Worm (Caenorhabditis elegans): ENCODE measurements around the gene F47C12.7.

- TF ChIP-seq ama-1 (optimal IDR thresholded peaks at IDR 0.05) (no peak), tra-4 (tag; optimal IDR thresholded peaks at IDR 0.05) (no peak), hmbx-1 (tag; optimal IDR thresholded peaks at IDR 0.05) (no peak), tbx-37 (GFP tag; conservative IDR thresholded peaks at IDR 0.05) (no peak), ceh-13 (GFP tag; optimal IDR thresholded peaks at IDR 0.05) (no peak), sea-1 (GFP tag; conservative IDR thresholded peaks at IDR 0.05) (no peak), pes-1 (GFP tag; IDR thresholded peaks at IDR 0.05) (no peak), aly-1 (tag; optimal IDR thresholded peaks at IDR 0.05) (no peak), B0310.2 (tag; optimal IDR thresholded peaks at IDR 0.05) (no peak), hnd-1 (tag; optimal IDR thresholded peaks at IDR 0.05) (no peak), hmg-4 (GFP tag; optimal IDR thresholded peaks at IDR 0.05) (no peak), flt-1 (GFP tag; IDR thresholded peaks at IDR 0.05) (no peak), scrt-1 (GFP tag; IDR thresholded peaks at IDR 0.05) (no peak)
Observed at ce11 chrIV:3956095-3956494, 39.2 kb downstream of the F47C12.7 start, which contains the start of gene clec-73.

All from whole organism, early embryonic.